Worm (Caenorhabditis elegans) whole organism, mixed stage, embryonic: ENCODE data around the gene C15H11.13.

Experiments
- elt-1 ChIP-seq: sonication (generic microtip); optimal IDR thresholded peaks from 2 replicates; lab custom pipeline; 2017; ENCODE audit warnings: missing genetic modification characterization, mild to moderate bottlenecking, missing compliant biosample characterization, antibody characterized with exemption, moderate library complexity, borderline replicate concordance; ENCODE audit not compliant: insufficient read depth
- snpc-4 ChIP-seq: fragments of 150-350 bp; optimal IDR thresholded peaks from 2 replicates; lab custom pipeline; 2014; ENCODE audit warnings: missing biosample characterization, missing genetic modification characterization
- zip-8 ChIP-seq: fragments of 150-350 bp; optimal IDR thresholded peaks from 2 replicates; lab custom pipeline; 2014; ENCODE audit warnings: missing biosample characterization, missing genetic modification characterization

ce11 chrV:14411989-14412388 is 17.1 kb downstream of the C15H11.13 start:
- TF ChIP-seq snpc-4 (tag; lab: Kevin White, UChicago) (no peak), zip-8 (tag; lab: Kevin White, UChicago) (no peak), elt-1 (tag; lab: Kevin White, UChicago) (no peak)
